Worm (Caenorhabditis elegans) whole organism, L2 larva: ENCODE measurements around the gene srh-72.

Source experiments
- F13H6.1 ChIP-seq: sonication (generic microtip); optimal IDR thresholded peaks from 2 replicates; lab custom pipeline; 2016; ENCODE audit warnings: missing genetic modification characterization, missing compliant biosample characterization
- R02D3.7 ChIP-seq: fragments of 150-350 bp; optimal IDR thresholded peaks from 2 replicates; lab custom pipeline; 2014; ENCODE audit warnings: missing biosample characterization, missing genetic modification characterization
- Y55F3AM.14 ChIP-seq: fragments of 200-800 bp; sonication (Bioruptor generic); optimal IDR thresholded peaks from 2 replicates; lab custom pipeline; 2018; ENCODE audit warnings: mild to moderate bottlenecking, missing genetic modification characterization, missing compliant biosample characterization
- ZK546.5 ChIP-seq: sonication (generic microtip); optimal IDR thresholded peaks from 2 replicates; lab custom pipeline; 2017; ENCODE audit warnings: missing biosample characterization, missing genetic modification characterization
- alr-1 ChIP-seq: fragments of 150-350 bp; optimal IDR thresholded peaks from 2 replicates; lab custom pipeline; 2014; ENCODE audit warnings: missing biosample characterization, missing genetic modification characterization
- blmp-1 ChIP-seq: sonication (generic microtip); optimal IDR thresholded peaks from 2 replicates; lab custom pipeline; 2017; ENCODE audit warnings: missing genetic modification characterization, mild to moderate bottlenecking, missing compliant biosample characterization, antibody characterized with exemption, moderate library complexity; ENCODE audit not compliant: insufficient read depth
- ceh-16 ChIP-seq: fragments of 150-350 bp; optimal IDR thresholded peaks from 2 replicates; lab custom pipeline; 2014; ENCODE audit warnings: missing biosample characterization, missing genetic modification characterization
- crh-2 ChIP-seq: sonication (generic microtip); optimal IDR thresholded peaks from 2 replicates; lab custom pipeline; 2017; ENCODE audit warnings: missing biosample characterization, missing genetic modification characterization
- egl-27 ChIP-seq: sonication (generic microtip); optimal IDR thresholded peaks from 3 replicates; lab custom pipeline; 2017; ENCODE audit warnings: missing biosample characterization, missing genetic modification reagents, missing genetic modification characterization
- elt-3 ChIP-seq: sonication (generic microtip); optimal IDR thresholded peaks from 2 replicates; lab custom pipeline; 2017; ENCODE audit warnings: missing biosample characterization, missing genetic modification characterization
- fos-1 ChIP-seq: fragments of 150-350 bp; optimal IDR thresholded peaks from 2 replicates; lab custom pipeline; 2014; ENCODE audit warnings: missing biosample characterization, missing genetic modification characterization
- gmeb-1 ChIP-seq: fragments of 150-350 bp; optimal IDR thresholded peaks from 2 replicates; lab custom pipeline; 2014; ENCODE audit warnings: missing biosample characterization, missing genetic modification characterization
- lin-11 ChIP-seq: fragments of 150-350 bp; sonication (generic microtip); optimal IDR thresholded peaks from 2 replicates; lab custom pipeline; 2014; ENCODE audit warnings: missing biosample characterization, missing genetic modification characterization, inconsistent platforms, mixed read lengths
- lin-13 ChIP-seq: fragments of 150-350 bp; optimal IDR thresholded peaks from 2 replicates; lab custom pipeline; 2014; ENCODE audit warnings: missing biosample characterization, missing genetic modification reagents, missing genetic modification characterization
- lsy-2 ChIP-seq, 2 experiments: fragments of 150-350 bp in 1 of 2; sonication (generic microtip) in 1 of 2; optimal IDR thresholded peaks; 2 replicates each; lab custom pipeline; 2014 to 2017; ENCODE audit warnings: missing biosample characterization in 2 of 2, missing genetic modification characterization in 2 of 2
- mab-5 ChIP-seq: fragments of 150-350 bp; optimal IDR thresholded peaks from 2 replicates; lab custom pipeline; 2014; ENCODE audit warnings: missing biosample characterization, missing genetic modification characterization
- mbf-1 ChIP-seq: sonication (generic microtip); optimal IDR thresholded peaks from 2 replicates; lab custom pipeline; 2017; ENCODE audit warnings: missing biosample characterization, missing genetic modification characterization
- mdl-1 ChIP-seq, 2 experiments: fragments of 150-350 bp in 1 of 2; sonication (generic microtip) in 1 of 2; optimal IDR thresholded peaks; 2 replicates each; lab custom pipeline; 2017; ENCODE audit warnings: missing biosample characterization in 2 of 2, missing genetic modification characterization in 2 of 2
- nhr-10 ChIP-seq: sonication (generic microtip); optimal IDR thresholded peaks from 2 replicates; lab custom pipeline; 2017; ENCODE audit warnings: missing biosample characterization, missing genetic modification characterization
- nhr-12 ChIP-seq: fragments of 150-350 bp; optimal IDR thresholded peaks from 2 replicates; lab custom pipeline; 2014; ENCODE audit warnings: missing biosample characterization, missing genetic modification characterization
- nhr-129 ChIP-seq: fragments of 150-350 bp; optimal IDR thresholded peaks from 2 replicates; lab custom pipeline; 2014; ENCODE audit warnings: missing biosample characterization, missing genetic modification characterization
- nhr-21 ChIP-seq: fragments of 150-350 bp; optimal IDR thresholded peaks from 2 replicates; lab custom pipeline; 2014; ENCODE audit warnings: missing biosample characterization, missing genetic modification characterization
- nhr-237 ChIP-seq: fragments of 150-350 bp; optimal IDR thresholded peaks from 2 replicates; lab custom pipeline; 2014; ENCODE audit warnings: missing biosample characterization, missing genetic modification characterization
- nhr-25 ChIP-seq: fragments of 150-350 bp; sonication (generic microtip); optimal IDR thresholded peaks from 3 replicates; lab custom pipeline; 2014; ENCODE audit warnings: missing biosample characterization, missing genetic modification characterization
- nhr-77 ChIP-seq: fragments of 150-350 bp; optimal IDR thresholded peaks from 2 replicates; lab custom pipeline; 2014; ENCODE audit warnings: missing biosample characterization, missing genetic modification characterization
- peb-1 ChIP-seq: fragments of 150-350 bp; optimal IDR thresholded peaks from 2 replicates; lab custom pipeline; 2014; ENCODE audit warnings: missing biosample characterization, missing genetic modification characterization
- skn-1 ChIP-seq: sonication (generic microtip); optimal IDR thresholded peaks from 2 replicates; lab custom pipeline; 2017; ENCODE audit warnings: missing biosample characterization, missing genetic modification characterization
- sma-9 ChIP-seq, 2 experiments: fragments of 150-350 bp in 1 of 2; sonication (generic microtip) in 1 of 2; optimal IDR thresholded peaks; 2 replicates each; lab custom pipeline; 2014 to 2016; ENCODE audit warnings: missing genetic modification characterization in 2 of 2, mild to moderate bottlenecking in 1 of 2, missing biosample characterization in 1 of 2, missing compliant biosample characterization in 1 of 2, missing genetic modification reagents in 1 of 2, moderate library complexity in 1 of 2
- unc-39 ChIP-seq: fragments of 150-350 bp; optimal IDR thresholded peaks from 2 replicates; lab custom pipeline; 2014; ENCODE audit warnings: missing biosample characterization, missing genetic modification characterization
- unc-62 ChIP-seq: fragments of 150-350 bp; optimal IDR thresholded peaks from 2 replicates; lab custom pipeline; 2014; ENCODE audit warnings: missing biosample characterization, missing genetic modification reagents, missing genetic modification characterization
- zag-1 ChIP-seq: fragments of 150-350 bp; optimal IDR thresholded peaks from 2 replicates; lab custom pipeline; 2014; ENCODE audit warnings: missing biosample characterization, missing genetic modification characterization
- ztf-1 ChIP-seq: fragments of 200-800 bp; sonication (Bioruptor generic); conservative IDR thresholded peaks from 2 replicates; pipeline ENCODE4 v1.3.6; 2022; ENCODE audit warnings: missing genetic modification characterization, missing compliant biosample characterization
- ztf-11 ChIP-seq: sonication (generic microtip); optimal IDR thresholded peaks from 2 replicates; lab custom pipeline; 2017; ENCODE audit warnings: missing biosample characterization, missing genetic modification characterization

The srh-72 gene

DNA sequence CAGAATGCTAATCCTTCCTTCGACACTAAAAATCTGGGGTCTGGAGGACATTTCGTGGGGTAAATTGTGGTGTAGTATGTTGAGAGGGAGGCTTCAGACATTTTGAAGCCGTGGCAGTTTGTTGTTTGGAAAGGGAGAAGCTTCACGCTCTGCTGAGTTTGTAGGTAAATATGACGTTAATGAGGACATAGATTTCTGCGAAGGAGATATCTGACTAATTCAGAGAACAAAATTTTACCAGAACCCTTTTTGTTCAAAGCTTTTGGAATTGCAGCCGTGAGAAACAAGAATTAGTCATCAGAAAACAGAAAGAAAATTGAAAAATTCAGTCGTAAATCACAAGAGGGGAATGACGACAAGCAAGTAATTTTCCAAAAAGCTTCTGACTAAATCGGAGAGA is at the start of gene srh-72:
TSS of gene srh-72 (minus strand) at position 101 of the 400 bp plus-strand sequence.
- TF ChIP-seq Y55F3AM.14 (GFP tag; lab: Kevin White, UChicago), result no peak
- TF ChIP-seq skn-1 (tag; lab: Kevin White, UChicago), result no peak
- no peak for TF ChIP-seq crh-2 (tag; lab: Kevin White, UChicago)
- TF ChIP-seq ztf-1 (GFP tag; lab: Robert Waterston, UW), result no peak
- TF ChIP-seq F13H6.1, result no peak
- TF ChIP-seq nhr-10 (tag; lab: Kevin White, UChicago), result no peak
- TF ChIP-seq lin-11 (tag; lab: Kevin White, UChicago), result no peak
- TF ChIP-seq sma-9 (GFP tag; optimal IDR thresholded peaks at IDR 0.05; lab: Kevin White, UChicago), result no peak
- no peak for TF ChIP-seq sma-9 (tag; optimal IDR thresholded peaks at IDR 0.05; lab: Kevin White, UChicago)
- TF ChIP-seq nhr-21 (tag; lab: Kevin White, UChicago), result no peak
- no peak for TF ChIP-seq nhr-77 (tag; lab: Kevin White, UChicago)

DNA sequence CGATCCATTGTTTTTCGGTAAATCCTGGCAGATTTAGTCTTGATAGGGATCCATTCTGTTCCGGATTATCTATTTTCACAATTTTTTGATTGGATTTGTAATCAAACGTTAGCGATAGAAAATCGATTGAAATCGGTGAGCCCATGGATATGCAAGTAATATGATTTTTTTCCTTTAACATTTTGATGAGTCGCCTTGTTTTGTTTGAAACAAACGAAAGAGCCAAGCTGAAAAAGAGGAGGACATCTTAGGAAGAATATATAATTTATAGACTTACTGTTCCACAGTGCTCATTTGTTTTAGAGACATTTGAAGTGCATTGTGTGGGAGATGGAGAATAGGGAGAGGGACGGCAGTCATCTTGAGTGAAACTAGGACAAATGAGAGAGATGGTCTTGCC is 48.4 kb upstream of the srh-72 start, which contains the start of the genes fbxb-18 and fbxb-19:
TSS of gene fbxb-18 (minus strand) at position 101 of the 400 bp plus-strand sequence.
TSS of gene fbxb-19 (minus strand) at position 369 of the 400 bp plus-strand sequence.
- TF ChIP-seq nhr-12 (tag; lab: Kevin White, UChicago) (no peak), nhr-25 (no peak), ztf-1 (GFP tag; lab: Robert Waterston, UW) (no peak), zag-1 (tag; lab: Kevin White, UChicago) (no peak), sma-9 (GFP tag; optimal IDR thresholded peaks at IDR 0.05; lab: Kevin White, UChicago) (no peak), sma-9 (tag; optimal IDR thresholded peaks at IDR 0.05; lab: Kevin White, UChicago) (no peak), R02D3.7 (tag; lab: Kevin White, UChicago) (no peak), mdl-1 (tag; optimal IDR thresholded peaks at IDR 0.05; lab: Kevin White, UChicago) (no peak), nhr-129 (tag; lab: Kevin White, UChicago) (no peak), elt-3 (tag; lab: Kevin White, UChicago) (no peak), mab-5 (tag; lab: Kevin White, UChicago) (no peak), nhr-237 (tag; lab: Kevin White, UChicago) (no peak), blmp-1 (tag; lab: Kevin White, UChicago) (no peak), mbf-1 (tag; lab: Kevin White, UChicago) (no peak), nhr-10 (tag; lab: Kevin White, UChicago) (no peak), alr-1 (tag; lab: Kevin White, UChicago) (no peak)

DNA sequence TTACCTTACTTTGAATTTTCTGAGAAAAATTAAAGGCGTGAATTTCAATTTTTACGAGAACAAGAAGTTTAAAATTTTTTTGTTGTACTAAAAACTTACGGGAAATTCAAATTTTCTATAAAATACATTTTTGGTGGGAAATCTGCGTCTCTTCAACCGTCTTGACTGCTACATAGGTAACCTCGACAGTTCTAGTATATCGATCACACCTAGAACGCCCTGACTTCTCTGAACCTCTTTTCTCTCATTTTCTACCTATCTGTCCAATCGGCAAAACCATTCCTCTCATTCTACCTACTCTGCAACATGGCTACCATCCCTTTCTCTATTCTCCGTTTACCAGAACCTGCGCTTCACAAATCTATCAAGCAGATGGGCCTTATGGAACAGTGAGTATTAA is 43.3 kb upstream of the srh-72 start, which contains the start of gene fbxb-25:
TSS of gene fbxb-25 (plus strand) at position 301 of the 400 bp plus-strand sequence.
- TF ChIP-seq elt-3 (tag; lab: Kevin White, UChicago) (no peak), unc-39 (tag; lab: Kevin White, UChicago) (no peak), nhr-21 (tag; lab: Kevin White, UChicago) (no peak)

DNA sequence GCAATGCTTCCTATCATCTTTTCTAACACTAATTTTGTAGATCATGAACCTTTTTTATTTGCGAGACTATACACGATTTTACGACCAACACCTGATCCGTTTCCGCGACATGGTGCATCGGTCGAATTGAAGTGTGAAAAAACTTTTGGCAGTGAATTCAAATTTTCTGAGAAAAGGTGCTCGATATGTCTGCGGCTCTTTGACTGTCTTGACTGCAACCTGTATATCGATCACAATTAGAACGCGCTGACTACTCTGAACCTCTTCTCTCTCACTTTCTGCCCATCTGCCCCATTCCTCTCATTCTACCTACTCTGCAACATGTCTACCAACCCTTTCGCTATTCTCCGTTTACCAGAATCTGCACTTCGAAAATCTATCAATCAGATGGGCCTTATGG is 41.8 kb upstream of the srh-72 start, which contains the start of gene fbxb-26:
TSS of gene fbxb-26 (plus strand) at position 301 of the 400 bp plus-strand sequence.
- TF ChIP-seq unc-62 (GFP tag; lab: Kevin White, UChicago), result no peak
- no peak for TF ChIP-seq gmeb-1
- no peak for TF ChIP-seq fos-1 (tag; lab: Kevin White, UChicago)
- no peak for TF ChIP-seq ztf-11
- no peak for TF ChIP-seq blmp-1 (tag; lab: Kevin White, UChicago)
- no peak for TF ChIP-seq peb-1 (tag; lab: Kevin White, UChicago)
- no peak for TF ChIP-seq nhr-77 (tag; lab: Kevin White, UChicago)
- TF ChIP-seq lin-13 (GFP tag; lab: Kevin White, UChicago), result no peak
- TF ChIP-seq ZK546.5 (tag; lab: Kevin White, UChicago), result no peak
- TF ChIP-seq lsy-2 (tag; optimal IDR thresholded peaks at IDR 0.05; lab: Kevin White, UChicago), result no peak
- no peak for TF ChIP-seq egl-27 (tag; lab: Kevin White, UChicago)
- TF ChIP-seq crh-2 (tag; lab: Kevin White, UChicago), result no peak
- no peak for TF ChIP-seq ceh-16
- no peak for TF ChIP-seq nhr-21 (tag; lab: Kevin White, UChicago)
- TF ChIP-seq sma-9 (GFP tag; optimal IDR thresholded peaks at IDR 0.05; lab: Kevin White, UChicago), result no peak
- no peak for TF ChIP-seq sma-9 (tag; optimal IDR thresholded peaks at IDR 0.05; lab: Kevin White, UChicago)
- no peak for TF ChIP-seq elt-3 (tag; lab: Kevin White, UChicago)
- TF ChIP-seq nhr-129 (tag; lab: Kevin White, UChicago), result no peak
- TF ChIP-seq skn-1 (tag; lab: Kevin White, UChicago), result no peak
